Fruit fly (Drosophila melanogaster) whole organism, embryonic: ENCODE measurements around the gene Ser12.
A peak's percentile ranks its signal among the peaks of the same experiment; 100 is the strongest.

Experiments
- Atf3 ChIP-seq: fragments of 200-800 bp; sonication (Bioruptor generic); optimal IDR thresholded peaks from 3 replicates; lab custom pipeline; 2016; ENCODE audit warnings: missing biosample characterization, missing genetic modification characterization
- C15 ChIP-seq: fragments of 200-800 bp; sonication (Bioruptor generic); IDR thresholded peaks from 3 replicates; pipeline ENCODE4 v1.3.6; 2022; ENCODE audit warnings: missing biosample characterization, missing genetic modification characterization
- CG10147 ChIP-seq: fragments of 200-800 bp; sonication (Bioruptor generic); optimal IDR thresholded peaks from 2 replicates; lab custom pipeline; 2019; ENCODE audit warnings: missing biosample characterization, mild to moderate bottlenecking, missing genetic modification characterization, moderate library complexity
- CG10431 ChIP-seq: fragments of 200-800 bp; sonication (Bioruptor generic); optimal IDR thresholded peaks from 3 replicates; lab custom pipeline; 2018; ENCODE audit warnings: missing biosample characterization, mild to moderate bottlenecking, missing genetic modification characterization
- CG12744 ChIP-seq: fragments of 200-800 bp; sonication (Bioruptor generic); optimal IDR thresholded peaks from 2 replicates; lab custom pipeline; 2016; ENCODE audit warnings: missing biosample characterization, missing genetic modification characterization
- CG1603 ChIP-seq: fragments of 200-800 bp; sonication (Bioruptor generic); optimal IDR thresholded peaks from 2 replicates; lab custom pipeline; 2019; ENCODE audit warnings: missing biosample characterization, mild to moderate bottlenecking, missing genetic modification characterization, moderate library complexity
- CG16779 ChIP-seq: fragments of 200-800 bp; sonication (Bioruptor generic); IDR thresholded peaks from 2 replicates; pipeline ENCODE4 v1.3.6; 2022; ENCODE audit warnings: missing biosample characterization, missing genetic modification characterization
- CG17359 ChIP-seq: fragments of 200-800 bp; sonication (Bioruptor generic); optimal IDR thresholded peaks from 3 replicates; lab custom pipeline; 2018; ENCODE audit warnings: missing biosample characterization, mild to moderate bottlenecking, missing genetic modification characterization, moderate library complexity
- CG17912 ChIP-seq: fragments of 200-800 bp; sonication (Bioruptor generic); optimal IDR thresholded peaks from 2 replicates; lab custom pipeline; 2018; ENCODE audit warnings: missing biosample characterization, mild to moderate bottlenecking, missing genetic modification characterization
- CG18262 ChIP-seq: fragments of 200-800 bp; optimal IDR thresholded peaks from 3 replicates; lab custom pipeline; 2019; ENCODE audit warnings: missing biosample characterization, mild to moderate bottlenecking, missing genetic modification characterization, moderate library complexity
- CG2889 ChIP-seq: fragments of 200-800 bp; sonication (Bioruptor generic); IDR thresholded peaks from 3 replicates; pipeline ENCODE4 v1.3.6; 2022; ENCODE audit warnings: missing biosample characterization, missing genetic modification characterization
- CG3407 ChIP-seq: fragments of 200-800 bp; sonication (Bioruptor generic); optimal IDR thresholded peaks from 2 replicates; lab custom pipeline; 2018; ENCODE audit warnings: missing biosample characterization, mild to moderate bottlenecking, missing genetic modification characterization
- CG5953 ChIP-seq: fragments of 200-800 bp; sonication (Bioruptor generic); IDR thresholded peaks from 2 replicates; pipeline ENCODE4 v1.3.6; 2022; ENCODE audit warnings: missing biosample characterization, missing genetic modification characterization
- CG6175 ChIP-seq: fragments of 200-800 bp; sonication (Bioruptor generic); IDR thresholded peaks from 3 replicates; pipeline ENCODE4 v1.3.6; 2022; ENCODE audit warnings: missing biosample characterization, missing genetic modification characterization
- CG6272 ChIP-seq: fragments of 200-800 bp; sonication (Bioruptor generic); IDR thresholded peaks from 2 replicates; pipeline ENCODE4 v1.3.6; 2022; ENCODE audit warnings: missing biosample characterization, missing genetic modification characterization
- CG6689 ChIP-seq: fragments of 200-800 bp; sonication (Bioruptor generic); IDR thresholded peaks from 2 replicates; pipeline ENCODE4 v1.3.6; 2022; ENCODE audit warnings: missing biosample characterization, missing genetic modification characterization
- CG7271 ChIP-seq: fragments of 200-800 bp; sonication (Bioruptor generic); optimal IDR thresholded peaks from 2 replicates; lab custom pipeline; 2018; ENCODE audit warnings: missing biosample characterization, mild to moderate bottlenecking, missing genetic modification characterization, moderate library complexity
- CG7987 ChIP-seq: fragments of 200-800 bp; sonication (Bioruptor generic); optimal IDR thresholded peaks from 2 replicates; lab custom pipeline; 2018; ENCODE audit warnings: missing biosample characterization, mild to moderate bottlenecking, missing genetic modification characterization, moderate library complexity
- CG8388 ChIP-seq: fragments of 200-800 bp; sonication (Bioruptor generic); optimal IDR thresholded peaks from 2 replicates; lab custom pipeline; 2019; ENCODE audit warnings: missing biosample characterization, mild to moderate bottlenecking, missing genetic modification characterization, moderate library complexity
- CG8924 ChIP-seq: fragments of 200-800 bp; optimal IDR thresholded peaks from 3 replicates; lab custom pipeline; 2019; ENCODE audit warnings: missing biosample characterization, mild to moderate bottlenecking, missing genetic modification characterization, moderate library complexity
- CG9437 ChIP-seq: fragments of 200-800 bp; sonication (Bioruptor generic); optimal IDR thresholded peaks from 2 replicates; lab custom pipeline; 2018; ENCODE audit warnings: missing biosample characterization, mild to moderate bottlenecking, missing genetic modification characterization
- CG9932 ChIP-seq: fragments of 200-800 bp; sonication (Bioruptor generic); IDR thresholded peaks from 2 replicates; pipeline ENCODE4 v1.3.6; 2022; ENCODE audit warnings: missing biosample characterization, missing genetic modification characterization
- D19A ChIP-seq: fragments of 200-800 bp; optimal IDR thresholded peaks from 3 replicates; lab custom pipeline; 2019; ENCODE audit warnings: missing biosample characterization, mild to moderate bottlenecking, missing genetic modification characterization, moderate library complexity
- Dad ChIP-seq: fragments of 200-800 bp; sonication (Bioruptor generic); optimal IDR thresholded peaks from 3 replicates; lab custom pipeline; 2016; ENCODE audit warnings: missing biosample characterization, missing genetic modification characterization
- Drgx ChIP-seq: fragments of 200-800 bp; sonication (Bioruptor generic); IDR thresholded peaks from 2 replicates; pipeline ENCODE4 v1.3.6; 2022; ENCODE audit warnings: missing biosample characterization, missing genetic modification characterization
- HLH4C ChIP-seq: fragments of 200-800 bp; sonication (Bioruptor generic); IDR thresholded peaks from 3 replicates; pipeline ENCODE4 v1.3.6; 2022; ENCODE audit warnings: missing biosample characterization, missing genetic modification characterization; ENCODE audit not compliant: partially characterized antibody
- Mes4 ChIP-seq: fragments of 200-800 bp; sonication (Bioruptor generic); optimal IDR thresholded peaks from 2 replicates; lab custom pipeline; 2016; ENCODE audit warnings: missing biosample characterization, missing genetic modification characterization
- NC2α ChIP-seq: fragments of 200-800 bp; sonication (Bioruptor generic); optimal IDR thresholded peaks from 2 replicates; lab custom pipeline; 2016; ENCODE audit warnings: missing biosample characterization, missing genetic modification characterization
- Opbp ChIP-seq: fragments of 200-800 bp; sonication (Bioruptor generic); IDR thresholded peaks from 3 replicates; pipeline ENCODE4 v1.3.6; 2022; ENCODE audit warnings: missing biosample characterization, missing genetic modification characterization; ENCODE audit not compliant: partially characterized antibody
- Sry-β ChIP-seq: fragments of 200-800 bp; sonication (Bioruptor generic); optimal IDR thresholded peaks from 2 replicates; lab custom pipeline; 2018; ENCODE audit warnings: missing biosample characterization, mild to moderate bottlenecking, missing genetic modification characterization, moderate library complexity
- ara ChIP-seq: fragments of 200-800 bp; sonication (Bioruptor generic); IDR thresholded peaks from 2 replicates; pipeline ENCODE4 v1.3.6; 2022; ENCODE audit warnings: missing biosample characterization, missing genetic modification characterization
- bcd ChIP-seq: fragments of 200-800 bp; sonication (Bioruptor generic); optimal IDR thresholded peaks from 2 replicates; lab custom pipeline; 2017; ENCODE audit warnings: missing biosample characterization, mild to moderate bottlenecking, missing genetic modification characterization
- chinmo ChIP-seq: fragments of 200-800 bp; sonication (Bioruptor generic); IDR thresholded peaks from 4 replicates; pipeline ENCODE4 v1.3.6; 2022; ENCODE audit warnings: missing biosample characterization, missing genetic modification characterization; ENCODE audit not compliant: partially characterized antibody
- corto ChIP-seq: fragments of 200-800 bp; sonication (Bioruptor generic); optimal IDR thresholded peaks from 2 replicates; lab custom pipeline; 2016; ENCODE audit warnings: missing biosample characterization, mild to moderate bottlenecking, missing genetic modification characterization, moderate library complexity
- dan ChIP-seq: fragments of 200-800 bp; sonication (Bioruptor generic); IDR thresholded peaks from 2 replicates; pipeline ENCODE4 v1.3.6; 2022; ENCODE audit warnings: missing biosample characterization, missing genetic modification characterization
- grn ChIP-seq: fragments of 200-800 bp; sonication (Bioruptor generic); optimal IDR thresholded peaks from 3 replicates; lab custom pipeline; 2017; ENCODE audit warnings: missing biosample characterization, missing genetic modification characterization
- hbn ChIP-seq: fragments of 200-800 bp; sonication (Bioruptor generic); IDR thresholded peaks from 2 replicates; pipeline ENCODE4 v1.3.6; 2022; ENCODE audit warnings: missing biosample characterization, missing genetic modification characterization; ENCODE audit not compliant: partially characterized antibody
- jigr1 ChIP-seq: fragments of 200-800 bp; sonication (Bioruptor generic); IDR thresholded peaks from 3 replicates; pipeline ENCODE4 v1.3.6; 2022; ENCODE audit warnings: missing biosample characterization, missing genetic modification characterization
- odd ChIP-seq: fragments of 200-800 bp; sonication (Bioruptor generic); optimal IDR thresholded peaks from 2 replicates; lab custom pipeline; 2017; ENCODE audit warnings: missing biosample characterization, mild to moderate bottlenecking, missing genetic modification characterization
- peb ChIP-seq: fragments of 200-800 bp; sonication (Bioruptor generic); IDR thresholded peaks from 2 replicates; pipeline ENCODE4 v1.3.6; 2022; ENCODE audit warnings: missing biosample characterization, missing genetic modification characterization
- sc ChIP-seq, 3 experiments: fragments of >200 bp in 2 of 3; fragments of 200-800 bp in 1 of 3; sonication (Bioruptor generic) in 1 of 3; optimal IDR thresholded peaks; 2 replicates in 2 of 3; 3 replicates in 1 of 3; lab custom pipeline; 2017; ENCODE audit warnings: mild to moderate bottlenecking in 1 of 3, missing biosample characterization in 1 of 3, missing genetic modification characterization in 1 of 3, missing genetic modification reagents in 1 of 3
- sim ChIP-seq: fragments of 200-800 bp; sonication (Bioruptor generic); IDR thresholded peaks from 2 replicates; pipeline ENCODE4 v1.3.6; 2022; ENCODE audit warnings: missing biosample characterization, missing genetic modification characterization
- tll ChIP-seq, 2 experiments: fragments of 200-800 bp in 1 of 2; fragments of >200 bp in 1 of 2; sonication (Bioruptor generic) in 1 of 2; optimal IDR thresholded peaks; 2 replicates each; lab custom pipeline; 2017 to 2019; ENCODE audit warnings: missing biosample characterization in 2 of 2, missing genetic modification characterization in 2 of 2, mild to moderate bottlenecking in 1 of 2, moderate library complexity in 1 of 2
- tna ChIP-seq: fragments of 200-800 bp; sonication (Bioruptor generic); IDR thresholded peaks from 2 replicates; pipeline ENCODE4 v1.3.6; 2022; ENCODE audit warnings: missing biosample characterization, missing genetic modification characterization; ENCODE audit not compliant: partially characterized antibody
- unc-4 ChIP-seq: fragments of 200-800 bp; sonication (Bioruptor generic); IDR thresholded peaks from 2 replicates; pipeline ENCODE4 v1.3.6; 2022; ENCODE audit warnings: missing biosample characterization, missing genetic modification characterization; ENCODE audit not compliant: partially characterized antibody
- vfl ChIP-seq: fragments of 200-800 bp; sonication (Bioruptor generic); optimal IDR thresholded peaks from 2 replicates; lab custom pipeline; 2016; ENCODE audit warnings: missing biosample characterization, missing genetic modification characterization
- wek ChIP-seq: fragments of 200-800 bp; sonication (Bioruptor generic); optimal IDR thresholded peaks from 3 replicates; lab custom pipeline; 2018; ENCODE audit warnings: missing biosample characterization, mild to moderate bottlenecking, missing genetic modification characterization, moderate library complexity
- wor ChIP-seq: fragments of 200-800 bp; sonication (Bioruptor generic); IDR thresholded peaks from 2 replicates; pipeline ENCODE4 v1.3.6; 2022; ENCODE audit warnings: missing biosample characterization, missing genetic modification characterization
- zen2 ChIP-seq: fragments of 200-800 bp; sonication (Bioruptor generic); IDR thresholded peaks from 3 replicates; pipeline ENCODE4 v1.3.6; 2022; ENCODE audit warnings: missing biosample characterization, missing genetic modification characterization; ENCODE audit not compliant: partially characterized antibody

Ser12 gene

dm6 chr2L:2221649-2222150, 29.4 kb downstream of the Ser12 start (continued):
- TF ChIP-seq CG2889 (peak; percentile 96), CG8924 (tag; lab: Kevin White, UChicago) (peak; percentile 98), D19A (tag; lab: Kevin White, UChicago) (peak; percentile 89), chinmo (GFP tag; lab: Robert Waterston, UW) (peak; percentile 91; the same call in 3 of the 4 replicates), hbn (no peak), tll (GFP tag; optimal IDR thresholded peaks at IDR 0.05; lab: Kevin White, UChicago) (peak in 1 of 2 experiments; percentile 65), bcd (peak; percentile 95), HLH4C (GFP tag; lab: Robert Waterston, UW) (no peak), Sry-β (GFP tag; lab: Kevin White, UChicago) (peak; percentile 40), grn (GFP tag; lab: Kevin White, UChicago) (peak; percentile 86), CG8388 (peak; percentile 92), Dad (GFP tag; lab: Kevin White, UChicago) (peak; percentile 92), sc (optimal IDR thresholded peaks at IDR 0.05; lab: Kevin White, UChicago) (no peak), sc (GFP tag; optimal IDR thresholded peaks at IDR 0.05; lab: Kevin White, UChicago) (peak; percentile 93), Opbp (no peak), CG10431 (GFP tag; lab: Kevin White, UChicago) (peak; percentile 72), corto (GFP tag; lab: Kevin White, UChicago) (peak; percentile 95), NC2α (peak; percentile 80), CG10147 (peak; percentile 95), zen2 (GFP tag; lab: Robert Waterston, UW) (no peak), CG17912 (GFP tag; lab: Kevin White, UChicago) (peak; percentile 91), CG7987 (GFP tag; lab: Kevin White, UChicago) (peak; percentile 89), CG17359 (tag; lab: Kevin White, UChicago) (peak; percentile 96), CG6175 (GFP tag; lab: Robert Waterston, UW) (peak; percentile 96), CG9437 (GFP tag; lab: Kevin White, UChicago) (peak; percentile 93), odd (peak; percentile 95), jigr1 (peak; percentile 90), Atf3 (GFP tag; lab: Kevin White, UChicago) (peak; percentile 92), C15 (GFP tag; lab: Robert Waterston, UW) (peak; percentile 96), wor (GFP tag; lab: Robert Waterston, UW) (peak; percentile 92), tna (GFP tag; lab: Robert Waterston, UW) (no peak), CG5953 (GFP tag; lab: Robert Waterston, UW) (peak; percentile 96), CG9932 (peak; percentile 99), peb (GFP tag; lab: Robert Waterston, UW) (peak; percentile 93), CG3407 (peak; percentile 92), CG16779 (peak; percentile 96), CG6689 (GFP tag; lab: Robert Waterston, UW) (peak; percentile 97), sim (peak; percentile 93), CG6272 (peak; percentile 91), vfl (peak; percentile 96), unc-4 (GFP tag; lab: Robert Waterston, UW) (no peak), CG7271 (tag; lab: Kevin White, UChicago) (peak; percentile 69), CG12744 (peak; percentile 93), dan (GFP tag; lab: Robert Waterston, UW) (peak; percentile 85), wek (GFP tag; lab: Kevin White, UChicago) (peak; percentile 84), Mes4 (GFP tag; lab: Kevin White, UChicago) (peak; percentile 88), Drgx (GFP tag; lab: Robert Waterston, UW) (peak; percentile 99), CG18262 (tag; lab: Kevin White, UChicago) (peak; percentile 94), ara (GFP tag; lab: Robert Waterston, UW) (peak; percentile 97), CG1603 (peak; percentile 96)
